Worm (Caenorhabditis elegans): ENCODE data around the gene T23F2.4.

ce11 chrX:5506432-5506977 is 8.4 kb downstream of the T23F2.4 start:
- no peak for TF ChIP-seq hlh-13 (GFP tag; optimal IDR thresholded peaks at IDR 0.05)
- TF ChIP-seq ama-1 (optimal IDR thresholded peaks at IDR 0.05) = no peak
